Worm (Caenorhabditis elegans) whole organism, mixed stage, embryonic: Measurements from ENCODE around the gene natb-1.

Experiments used
- M03D4.4 ChIP-seq: sonication (generic microtip); optimal IDR thresholded peaks from 2 replicates; lab custom pipeline; 2017; ENCODE audit warnings: mild to moderate bottlenecking, missing genetic modification characterization, missing compliant biosample characterization
- blmp-1 ChIP-seq: fragments of 150-350 bp; optimal IDR thresholded peaks from 2 replicates; lab custom pipeline; 2014; ENCODE audit warnings: missing biosample characterization, missing genetic modification characterization
- ceh-39 ChIP-seq: fragments of 150-350 bp; optimal IDR thresholded peaks from 2 replicates; lab custom pipeline; 2014; ENCODE audit warnings: missing biosample characterization, missing genetic modification characterization
- ceh-43 ChIP-seq: fragments of 200-800 bp; sonication (Bioruptor generic); optimal IDR thresholded peaks from 2 replicates; lab custom pipeline; 2018; ENCODE audit warnings: mild to moderate bottlenecking, missing genetic modification characterization, moderate library complexity, missing compliant biosample characterization
- ceh-83 ChIP-seq: fragments of 200-800 bp; sonication (Bioruptor generic); optimal IDR thresholded peaks from 2 replicates; lab custom pipeline; 2018; ENCODE audit warnings: mild to moderate bottlenecking, missing genetic modification characterization, missing compliant biosample characterization
- cnd-1 ChIP-seq: fragments of 200-800 bp; sonication (Bioruptor generic); optimal IDR thresholded peaks from 2 replicates; lab custom pipeline; 2018; ENCODE audit warnings: mild to moderate bottlenecking, missing genetic modification characterization, missing compliant biosample characterization
- drap-1 ChIP-seq: fragments of 200-800 bp; sonication (Bioruptor generic); optimal IDR thresholded peaks from 3 replicates; lab custom pipeline; 2018; ENCODE audit warnings: mild to moderate bottlenecking, missing genetic modification characterization, missing compliant biosample characterization
- elt-1 ChIP-seq: sonication (generic microtip); optimal IDR thresholded peaks from 2 replicates; lab custom pipeline; 2017; ENCODE audit warnings: missing genetic modification characterization, mild to moderate bottlenecking, missing compliant biosample characterization, antibody characterized with exemption, moderate library complexity, borderline replicate concordance; ENCODE audit not compliant: insufficient read depth
- flh-1 ChIP-seq: fragments of 200-800 bp; sonication (Bioruptor generic); optimal IDR thresholded peaks from 2 replicates; lab custom pipeline; 2018; ENCODE audit warnings: mild to moderate bottlenecking, missing genetic modification characterization, moderate library complexity, missing compliant biosample characterization
- ham-2 ChIP-seq: fragments of 200-800 bp; sonication (Bioruptor generic); optimal IDR thresholded peaks from 2 replicates; lab custom pipeline; 2018; ENCODE audit warnings: mild to moderate bottlenecking, missing genetic modification characterization, missing compliant biosample characterization
- hlh-1 ChIP-seq: fragments of 150-350 bp; optimal IDR thresholded peaks from 2 replicates; lab custom pipeline; 2014; ENCODE audit warnings: missing biosample characterization, missing genetic modification reagents, missing genetic modification characterization
- lin-13 ChIP-seq: fragments of 150-350 bp; optimal IDR thresholded peaks from 2 replicates; lab custom pipeline; 2014; ENCODE audit warnings: missing biosample characterization, missing genetic modification characterization
- lin-32 ChIP-seq: fragments of 200-800 bp; sonication (Bioruptor generic); optimal IDR thresholded peaks from 2 replicates; lab custom pipeline; 2018; ENCODE audit warnings: mild to moderate bottlenecking, missing genetic modification characterization, missing compliant biosample characterization
- lsy-2 ChIP-seq: fragments of 150-350 bp; optimal IDR thresholded peaks from 2 replicates; lab custom pipeline; 2014; ENCODE audit warnings: missing biosample characterization, missing genetic modification characterization
- mab-5 ChIP-seq: fragments of 150-350 bp; optimal IDR thresholded peaks from 2 replicates; lab custom pipeline; 2014; ENCODE audit warnings: missing biosample characterization, missing genetic modification characterization
- mep-1 ChIP-seq: fragments of 150-350 bp; optimal IDR thresholded peaks from 2 replicates; lab custom pipeline; 2017; ENCODE audit warnings: missing biosample characterization, missing genetic modification reagents, missing genetic modification characterization, inconsistent platforms
- nhr-12 ChIP-seq: fragments of 150-350 bp; optimal IDR thresholded peaks from 2 replicates; lab custom pipeline; 2014; ENCODE audit warnings: missing biosample characterization, missing genetic modification characterization
- nhr-2 ChIP-seq: fragments of 150-350 bp; optimal IDR thresholded peaks from 2 replicates; lab custom pipeline; 2014; ENCODE audit warnings: missing biosample characterization, missing genetic modification characterization
- nhr-237 ChIP-seq: fragments of 150-350 bp; optimal IDR thresholded peaks from 2 replicates; lab custom pipeline; 2014; ENCODE audit warnings: missing biosample characterization, missing genetic modification characterization
- nhr-28 ChIP-seq: fragments of 150-350 bp; optimal IDR thresholded peaks from 2 replicates; lab custom pipeline; 2014; ENCODE audit warnings: missing biosample characterization, missing genetic modification characterization
- nhr-76 ChIP-seq: sonication (generic microtip); optimal IDR thresholded peaks from 2 replicates; lab custom pipeline; 2017; ENCODE audit warnings: missing biosample characterization, missing genetic modification characterization
- pha-4 ChIP-seq: fragments of 150-350 bp; optimal IDR thresholded peaks from 2 replicates; lab custom pipeline; 2018; ENCODE audit warnings: missing biosample characterization, missing genetic modification reagents, missing genetic modification characterization
- sem-2 ChIP-seq: fragments of 200-800 bp; sonication (Bioruptor generic); optimal IDR thresholded peaks from 2 replicates; lab custom pipeline; 2018; ENCODE audit warnings: mild to moderate bottlenecking, missing genetic modification characterization, missing compliant biosample characterization
- snpc-4 ChIP-seq: fragments of 150-350 bp; optimal IDR thresholded peaks from 2 replicates; lab custom pipeline; 2014; ENCODE audit warnings: missing biosample characterization, missing genetic modification characterization
- sptf-1 ChIP-seq: sonication (generic microtip); optimal IDR thresholded peaks from 2 replicates; lab custom pipeline; 2017; ENCODE audit warnings: mild to moderate bottlenecking, missing genetic modification characterization, moderate library complexity, missing compliant biosample characterization
- tbx-8 ChIP-seq: fragments of 200-800 bp; sonication (Bioruptor generic); optimal IDR thresholded peaks from 2 replicates; lab custom pipeline; 2018; ENCODE audit warnings: mild to moderate bottlenecking, missing genetic modification characterization, moderate library complexity, missing compliant biosample characterization
- unc-120 ChIP-seq: sonication (generic microtip); optimal IDR thresholded peaks from 2 replicates; lab custom pipeline; 2017; ENCODE audit warnings: missing genetic modification characterization, missing compliant biosample characterization; ENCODE audit not compliant: poor library complexity, severe bottlenecking
- unc-62 ChIP-seq: fragments of 150-350 bp; optimal IDR thresholded peaks from 2 replicates; lab custom pipeline; 2014; ENCODE audit warnings: missing biosample characterization, missing genetic modification reagents, missing genetic modification characterization
- zip-8 ChIP-seq: fragments of 150-350 bp; optimal IDR thresholded peaks from 2 replicates; lab custom pipeline; 2014; ENCODE audit warnings: missing biosample characterization, missing genetic modification characterization
- ztf-11 ChIP-seq: fragments of 150-350 bp; optimal IDR thresholded peaks from 2 replicates; lab custom pipeline; 2014; ENCODE audit warnings: missing biosample characterization, missing genetic modification characterization

natb-1 gene

ce11 chrV:7946229-7946628 lies 37.0 kb downstream of the natb-1 start:
- TF ChIP-seq pha-4 (tag; lab: Kevin White, UChicago) (no peak), zip-8 (tag; lab: Kevin White, UChicago) (no peak), mab-5 (tag; lab: Kevin White, UChicago) (no peak), ztf-11 (tag; lab: Kevin White, UChicago) (no peak), nhr-237 (tag; lab: Kevin White, UChicago) (no peak), sem-2 (GFP tag; lab: Kevin White, UChicago) (no peak), ceh-43 (no peak), tbx-8 (GFP tag; lab: Kevin White, UChicago) (no peak), ham-2 (GFP tag; lab: Kevin White, UChicago) (no peak), snpc-4 (tag; lab: Kevin White, UChicago) (no peak), elt-1 (tag; lab: Kevin White, UChicago) (no peak), unc-62 (GFP tag; lab: Kevin White, UChicago) (no peak)

- TF ChIP-seq pha-4 (tag; lab: Kevin White, UChicago) (no peak), tbx-8 (GFP tag; lab: Kevin White, UChicago) (no peak), mep-1 (tag; lab: Kevin White, UChicago) (no peak), nhr-76 (tag; lab: Kevin White, UChicago) (no peak), drap-1 (no peak), lsy-2 (tag; lab: Kevin White, UChicago) (no peak), nhr-237 (tag; lab: Kevin White, UChicago) (no peak), blmp-1 (tag; lab: Kevin White, UChicago) (no peak), zip-8 (tag; lab: Kevin White, UChicago) (no peak), cnd-1 (tag; lab: Kevin White, UChicago) (no peak), ceh-39 (tag; lab: Kevin White, UChicago) (no peak), M03D4.4 (tag; lab: Kevin White, UChicago) (no peak), nhr-2 (no peak), mab-5 (tag; lab: Kevin White, UChicago) (no peak), snpc-4 (tag; lab: Kevin White, UChicago) (no peak), ceh-43 (no peak), flh-1 (GFP tag; lab: Kevin White, UChicago) (no peak), unc-62 (GFP tag; lab: Kevin White, UChicago) (no peak), lin-32 (no peak)
Observed at ce11 chrV:7943568-7943967, 39.7 kb downstream of the natb-1 start, which contains the start of gene Y97E10B.1. TSS of gene Y97E10B.1 (plus strand) at chrV:7943868.

ce11 chrV:7940299-7940698 lies 42.9 kb downstream of the natb-1 start, which contains the start of gene srt-53:
TSS of gene srt-53 (minus strand) at chrV:7940399.
- no peak for TF ChIP-seq mab-5 (tag; lab: Kevin White, UChicago)

ce11 chrV:7937152-7937551 lies 46.1 kb downstream of the natb-1 start, which contains the start of gene srsx-3:
TSS of gene srsx-3 (minus strand) at chrV:7937252.
- TF ChIP-seq nhr-2 = no peak
- no peak for TF ChIP-seq unc-120 (tag; lab: Kevin White, UChicago)
- TF ChIP-seq nhr-28 (tag; lab: Kevin White, UChicago) = no peak
- TF ChIP-seq ceh-39 (tag; lab: Kevin White, UChicago) = no peak
- no peak for TF ChIP-seq cnd-1 (tag; lab: Kevin White, UChicago)
- TF ChIP-seq elt-1 (tag; lab: Kevin White, UChicago) = no peak
- no peak for TF ChIP-seq lin-13 (tag; lab: Kevin White, UChicago)
- TF ChIP-seq sptf-1 (tag; lab: Kevin White, UChicago) = no peak
- no peak for TF ChIP-seq hlh-1 (tag; lab: Kevin White, UChicago)

ce11 chrV:7932998-7933397 lies 50.2 kb downstream of the natb-1 start, which contains the start of gene ncx-10:
TSS of gene ncx-10 (minus strand) at chrV:7933098.
- TF ChIP-seq nhr-237 (tag; lab: Kevin White, UChicago) (no peak), ceh-83 (no peak), mep-1 (tag; lab: Kevin White, UChicago) (no peak), elt-1 (tag; lab: Kevin White, UChicago) (no peak), lin-13 (tag; lab: Kevin White, UChicago) (no peak), pha-4 (tag; lab: Kevin White, UChicago) (no peak), ceh-43 (no peak), nhr-2 (no peak), nhr-12 (tag; lab: Kevin White, UChicago) (no peak), hlh-1 (tag; lab: Kevin White, UChicago) (no peak), flh-1 (GFP tag; lab: Kevin White, UChicago) (no peak)
- TF ChIP-seq, all 35 proteins: peak for 0
